Worm (Caenorhabditis elegans): ENCODE data around the gene ZK896.4.

DNA sequence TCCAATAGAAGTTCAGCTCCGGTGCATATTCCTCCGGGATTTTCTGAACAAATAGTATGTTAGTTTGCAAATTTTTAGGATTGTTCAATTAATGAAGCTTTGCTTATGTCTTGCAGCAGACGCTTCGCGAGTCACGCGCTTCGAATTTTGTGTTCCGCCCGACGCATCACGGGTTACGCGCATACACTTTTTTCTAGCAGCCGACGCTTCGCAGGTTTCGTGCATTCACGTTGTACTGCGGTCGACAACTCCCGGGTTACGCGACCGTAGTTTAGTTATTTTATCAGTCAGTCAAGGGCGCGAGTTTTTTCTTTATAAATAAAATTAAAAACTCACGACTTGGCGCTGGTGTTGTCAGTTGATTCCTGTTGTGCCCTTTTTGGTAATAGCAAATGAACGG lies 13.3 kb downstream of the ZK896.4 start:
- TF ChIP-seq nhr-11 (tag; optimal IDR thresholded peaks at IDR 0.05) (no peak), che-1 (tag; optimal IDR thresholded peaks at IDR 0.05) (no peak), gmeb-2 (tag; optimal IDR thresholded peaks at IDR 0.05) (no peak), C08G9.2 (tag; optimal IDR thresholded peaks at IDR 0.05) (no peak), sox-2 (GFP tag; IDR thresholded peaks at IDR 0.05) (no peak), tbx-2 (tag; optimal IDR thresholded peaks at IDR 0.05) (no peak), nhr-232 (tag; optimal IDR thresholded peaks at IDR 0.05) (no peak)

Measured in whole organism, late embryonic.